Worm (Caenorhabditis elegans) whole organism, young adult: Measurements from ENCODE around the gene fbxc-44.

ENCODE experiments used
- B0336.3 ChIP-seq: fragments of 200-800 bp; sonication (Bioruptor generic); IDR thresholded peaks from 2 replicates; pipeline ENCODE4 v1.3.6; 2022; ENCODE audit warnings: missing genetic modification characterization, missing compliant biosample characterization
- C17E4.6 ChIP-seq: fragments of 200-800 bp; sonication (Bioruptor generic); IDR thresholded peaks from 2 replicates; pipeline ENCODE4 v1.3.6; 2022; ENCODE audit warnings: missing genetic modification reagents, missing genetic modification characterization, missing compliant biosample characterization
- D2030.7 ChIP-seq: fragments of 200-800 bp; sonication (Bioruptor generic); IDR thresholded peaks from 2 replicates; pipeline ENCODE4 v1.3.6; 2022; ENCODE audit warnings: missing genetic modification reagents, missing genetic modification characterization, missing compliant biosample characterization
- F10E7.11 ChIP-seq: sonication (generic microtip); optimal IDR thresholded peaks from 2 replicates; lab custom pipeline; 2017; ENCODE audit warnings: mild to moderate bottlenecking, missing genetic modification characterization, moderate library complexity, missing compliant biosample characterization
- F23B12.7 ChIP-seq: sonication (generic microtip); optimal IDR thresholded peaks from 2 replicates; lab custom pipeline; 2017; ENCODE audit warnings: missing genetic modification characterization, mild to moderate bottlenecking, missing compliant biosample characterization, antibody characterized with exemption, moderate library complexity; ENCODE audit not compliant: insufficient read depth
- F33H1.4 ChIP-seq: fragments of 200-800 bp; sonication (Bioruptor generic); IDR thresholded peaks from 2 replicates; pipeline ENCODE4 v1.3.6; 2022; ENCODE audit warnings: missing genetic modification reagents, missing genetic modification characterization, missing compliant biosample characterization
- F49E8.2 ChIP-seq: sonication (generic microtip); optimal IDR thresholded peaks from 3 replicates; lab custom pipeline; 2017; ENCODE audit warnings: missing genetic modification characterization, mild to moderate bottlenecking, missing compliant biosample characterization, antibody characterized with exemption, moderate library complexity; ENCODE audit not compliant: insufficient read depth
- F57A8.1 ChIP-seq: fragments of 200-800 bp; sonication (Bioruptor generic); optimal IDR thresholded peaks from 2 replicates; lab custom pipeline; 2018; ENCODE audit warnings: mild to moderate bottlenecking, missing genetic modification characterization, moderate library complexity, missing compliant biosample characterization
- K11D2.4 ChIP-seq: fragments of 200-800 bp; sonication (Bioruptor generic); IDR thresholded peaks from 2 replicates; pipeline ENCODE4 v1.3.6; 2022; ENCODE audit warnings: missing genetic modification reagents, missing genetic modification characterization, missing compliant biosample characterization
- T07F8.4 ChIP-seq: sonication (generic microtip); optimal IDR thresholded peaks from 2 replicates; lab custom pipeline; 2016; ENCODE audit warnings: mild to moderate bottlenecking, missing genetic modification characterization, moderate library complexity, missing compliant biosample characterization
- Y67H2A.10 ChIP-seq: fragments of 200-800 bp; sonication (Bioruptor generic); conservative IDR thresholded peaks from 2 replicates; pipeline ENCODE4 v1.3.6; 2022; ENCODE audit warnings: missing genetic modification reagents, missing genetic modification characterization, missing compliant biosample characterization
- Y79H2A.3 ChIP-seq: fragments of 200-800 bp; sonication (Bioruptor generic); conservative IDR thresholded peaks from 2 replicates; pipeline ENCODE4 v1.3.6; 2022; ENCODE audit warnings: missing genetic modification reagents, missing genetic modification characterization, missing compliant biosample characterization
- ama-1 ChIP-seq, 3 experiments: fragments of 150-350 bp in 1 of 3; sonication (generic microtip) in 2 of 3; optimal IDR thresholded peaks; 2 replicates each; lab custom pipeline; 2014 to 2018; ENCODE audit warnings: missing biosample characterization in 2 of 3, missing genetic modification characterization in 2 of 3, missing genetic modification reagents in 2 of 3
- aptf-3 ChIP-seq: fragments of 200-800 bp; sonication (Bioruptor generic); IDR thresholded peaks from 2 replicates; pipeline ENCODE4 v1.3.6; 2022; ENCODE audit warnings: missing genetic modification characterization, missing compliant biosample characterization
- athp-1 ChIP-seq: sonication (generic microtip); optimal IDR thresholded peaks from 2 replicates; lab custom pipeline; 2017; ENCODE audit warnings: mild to moderate bottlenecking, missing genetic modification characterization, missing compliant biosample characterization
- bed-1 ChIP-seq: fragments of 200-800 bp; sonication (Bioruptor generic); IDR thresholded peaks from 2 replicates; pipeline ENCODE4 v1.3.6; 2022; ENCODE audit warnings: missing genetic modification reagents, missing genetic modification characterization, missing compliant biosample characterization
- bed-2 ChIP-seq: fragments of 200-800 bp; sonication (Bioruptor generic); IDR thresholded peaks from 2 replicates; pipeline ENCODE4 v1.3.6; 2022; ENCODE audit warnings: missing genetic modification reagents, missing genetic modification characterization, missing compliant biosample characterization
- cebp-2 ChIP-seq: fragments of 200-800 bp; sonication (Bioruptor generic); IDR thresholded peaks from 2 replicates; pipeline ENCODE4 v1.3.6; 2022; ENCODE audit warnings: missing genetic modification characterization, missing compliant biosample characterization
- ceh-100 ChIP-seq: fragments of 200-800 bp; sonication (Bioruptor generic); IDR thresholded peaks from 2 replicates; pipeline ENCODE4 v1.3.6; 2022; ENCODE audit warnings: missing genetic modification reagents, missing genetic modification characterization, missing compliant biosample characterization
- dpff-1 ChIP-seq: sonication (generic microtip); optimal IDR thresholded peaks from 2 replicates; lab custom pipeline; 2017; ENCODE audit warnings: mild to moderate bottlenecking, missing genetic modification characterization, missing compliant biosample characterization
- efl-1 ChIP-seq: fragments of 150-350 bp; optimal IDR thresholded peaks from 2 replicates; lab custom pipeline; 2014; ENCODE audit warnings: missing biosample characterization, missing genetic modification reagents, missing genetic modification characterization
- ekl-4 ChIP-seq: fragments of 200-800 bp; sonication (Bioruptor generic); IDR thresholded peaks from 2 replicates; pipeline ENCODE4 v1.3.6; 2022; ENCODE audit warnings: missing genetic modification reagents, missing genetic modification characterization, missing compliant biosample characterization
- hlh-12 ChIP-seq: sonication (generic microtip); optimal IDR thresholded peaks from 2 replicates; lab custom pipeline; 2016; ENCODE audit warnings: missing genetic modification characterization, missing compliant biosample characterization
- let-607 ChIP-seq, 2 experiments: fragments of 200-800 bp in 1 of 2; sonication (Bioruptor generic) in 1 of 2; sonication (generic microtip) in 1 of 2; optimal IDR thresholded peaks; 2 replicates each; lab custom pipeline; 2016 to 2018; ENCODE audit warnings: mild to moderate bottlenecking in 2 of 2, missing compliant biosample characterization in 2 of 2, missing genetic modification characterization in 2 of 2, moderate library complexity in 2 of 2, missing genotype in 1 of 2
- lin-54 ChIP-seq: fragments of 200-800 bp; sonication (Bioruptor generic); optimal IDR thresholded peaks from 2 replicates; lab custom pipeline; 2018; ENCODE audit warnings: mild to moderate bottlenecking, missing genetic modification characterization, missing compliant biosample characterization
- lir-1 ChIP-seq: fragments of 200-800 bp; sonication (Bioruptor generic); conservative IDR thresholded peaks from 2 replicates; pipeline ENCODE4 v1.3.6; 2022; ENCODE audit warnings: missing genetic modification reagents, missing genetic modification characterization, missing compliant biosample characterization
- lsl-1 ChIP-seq: fragments of 200-800 bp; sonication (Bioruptor generic); optimal IDR thresholded peaks from 2 replicates; lab custom pipeline; 2018; ENCODE audit warnings: mild to moderate bottlenecking, missing genetic modification characterization, moderate library complexity, missing compliant biosample characterization
- madf-3 ChIP-seq: fragments of 200-800 bp; sonication (Bioruptor generic); IDR thresholded peaks from 2 replicates; pipeline ENCODE4 v1.3.6; 2022; ENCODE audit warnings: missing genetic modification reagents, missing genetic modification characterization, missing compliant biosample characterization
- madf-6 ChIP-seq: fragments of 200-800 bp; sonication (Bioruptor generic); IDR thresholded peaks from 2 replicates; pipeline ENCODE4 v1.3.6; 2022; ENCODE audit warnings: missing genetic modification reagents, missing genetic modification characterization, missing compliant biosample characterization
- madf-8 ChIP-seq: fragments of 200-800 bp; sonication (Bioruptor generic); conservative IDR thresholded peaks from 2 replicates; pipeline ENCODE4 v1.3.6; 2022; ENCODE audit warnings: missing genetic modification reagents, missing genetic modification characterization, missing compliant biosample characterization
- mcd-1 ChIP-seq: fragments of 200-800 bp; sonication (Bioruptor generic); IDR thresholded peaks from 2 replicates; pipeline ENCODE4 v1.3.6; 2022; ENCODE audit warnings: missing genetic modification reagents, missing genetic modification characterization, missing compliant biosample characterization
- mxl-1 ChIP-seq: sonication (generic microtip); optimal IDR thresholded peaks from 2 replicates; lab custom pipeline; 2016; ENCODE audit warnings: missing genetic modification characterization, missing compliant biosample characterization
- nhr-179 ChIP-seq: sonication (generic microtip); optimal IDR thresholded peaks from 2 replicates; lab custom pipeline; 2016; ENCODE audit warnings: mild to moderate bottlenecking, missing genetic modification characterization, missing compliant biosample characterization
- nhr-90 ChIP-seq: sonication (generic microtip); optimal IDR thresholded peaks from 2 replicates; lab custom pipeline; 2016; ENCODE audit warnings: missing genotype, mild to moderate bottlenecking, missing genetic modification characterization, missing compliant biosample characterization
- pbrm-1 ChIP-seq: fragments of 200-800 bp; sonication (Bioruptor generic); IDR thresholded peaks from 2 replicates; pipeline ENCODE4 v1.3.6; 2022; ENCODE audit warnings: missing genetic modification reagents, missing genetic modification characterization, missing compliant biosample characterization
- rec-8 ChIP-seq, 2 experiments: sonication (generic microtip); optimal IDR thresholded peaks; 2 replicates each; lab custom pipeline; 2016; ENCODE audit warnings: mild to moderate bottlenecking in 2 of 2, missing genetic modification characterization in 2 of 2, missing genetic modification reagents in 2 of 2, missing genotype in 2 of 2, missing biosample characterization in 1 of 2, missing compliant biosample characterization in 1 of 2, moderate library complexity in 1 of 2
- rpc-1 ChIP-seq, 2 experiments: fragments of 150-350 bp in 1 of 2; sonication (generic microtip) in 1 of 2; optimal IDR thresholded peaks; 2 replicates each; lab custom pipeline; 2014 to 2018; ENCODE audit warnings: missing biosample characterization in 1 of 2, missing genetic modification characterization in 1 of 2, missing genetic modification reagents in 1 of 2, missing genotype in 1 of 2
- sdz-38 ChIP-seq: sonication (generic microtip); optimal IDR thresholded peaks from 2 replicates; lab custom pipeline; 2016; ENCODE audit warnings: missing genotype, missing genetic modification characterization, missing compliant biosample characterization
- snpc-1.3 ChIP-seq: sonication (generic microtip); optimal IDR thresholded peaks from 2 replicates; lab custom pipeline; 2017; ENCODE audit warnings: missing genetic modification characterization, mild to moderate bottlenecking, missing compliant biosample characterization, antibody characterized with exemption, moderate library complexity, missing genotype, missing genetic modification reagents; ENCODE audit not compliant: insufficient read depth
- snpc-4 ChIP-seq, 5 experiments: fragments of 150-350 bp in 1 of 5; sonication (generic microtip) in 4 of 5; optimal IDR thresholded peaks; 2 replicates each; lab custom pipeline; 2014 to 2018; ENCODE audit warnings: missing genetic modification characterization in 5 of 5, missing biosample characterization in 3 of 5, antibody characterized with exemption in 2 of 5, mild to moderate bottlenecking in 2 of 5, missing compliant biosample characterization in 2 of 5, missing genotype in 2 of 5, moderate library complexity in 2 of 5, missing genetic modification reagents in 1 of 5
- tbp1 ChIP-seq: fragments of 200-800 bp; sonication (Bioruptor generic); optimal IDR thresholded peaks from 2 replicates; lab custom pipeline; 2018; ENCODE audit warnings: mild to moderate bottlenecking, missing genetic modification characterization, missing compliant biosample characterization
- unc-130 ChIP-seq: sonication (generic microtip); optimal IDR thresholded peaks from 2 replicates; lab custom pipeline; 2016; ENCODE audit warnings: missing genetic modification reagents, missing genetic modification characterization, missing compliant biosample characterization
- unc-62 ChIP-seq: fragments of 150-350 bp; optimal IDR thresholded peaks from 2 replicates; lab custom pipeline; 2014; ENCODE audit warnings: missing biosample characterization, missing genetic modification reagents, missing genetic modification characterization
- xnd-1 ChIP-seq: sonication (generic microtip); optimal IDR thresholded peaks from 2 replicates; lab custom pipeline; 2016; ENCODE audit warnings: missing genotype, missing genetic modification reagents, missing genetic modification characterization, missing compliant biosample characterization
- ztf-25 ChIP-seq: fragments of 200-800 bp; sonication (Bioruptor generic); IDR thresholded peaks from 2 replicates; pipeline ENCODE4 v1.3.6; 2022; ENCODE audit warnings: missing genetic modification reagents, missing genetic modification characterization, missing compliant biosample characterization
- ztf-3 ChIP-seq: fragments of 200-800 bp; sonication (Bioruptor generic); optimal IDR thresholded peaks from 2 replicates; lab custom pipeline; 2018; ENCODE audit warnings: mild to moderate bottlenecking, missing genetic modification characterization, missing compliant biosample characterization

The fbxc-44 gene

DNA sequence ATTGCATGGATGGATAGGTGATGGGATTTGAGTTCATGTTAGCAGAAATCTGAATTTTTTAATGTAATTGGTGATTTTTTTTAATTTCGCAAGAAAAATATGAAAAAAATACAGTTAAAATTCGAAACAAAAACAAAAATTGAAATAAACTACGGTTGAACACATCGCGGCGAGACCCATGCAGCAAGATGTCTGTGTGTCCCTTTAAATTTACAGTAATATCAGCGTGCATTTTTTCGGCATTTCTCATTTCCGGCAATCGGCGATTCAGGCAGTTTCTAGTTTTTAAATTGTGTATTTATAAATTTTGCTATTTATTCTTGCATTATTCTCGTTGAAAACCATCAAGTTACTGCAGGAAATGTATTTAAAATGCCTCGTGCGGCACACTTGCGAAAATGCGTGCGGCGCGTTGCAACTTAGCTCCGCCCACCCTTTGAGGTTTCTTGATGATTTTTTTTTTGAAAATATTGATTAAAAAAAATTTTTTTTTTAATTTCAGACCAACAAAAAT, at the start of gene fbxc-44, which contains the start of gene C16A11.2:
Gene fbxc-44, minus strand, starts transcription at position 51 of the 514 bp plus-strand sequence.
Gene C16A11.2, plus strand, starts transcription at position 503 of the 514 bp plus-strand sequence.
- peak; percentile 22 for TF ChIP-seq F49E8.2 (tag; lab: Kevin White, UChicago)
- peak; percentile 56; the same call in 1 of the 2 replicates for TF ChIP-seq D2030.7
- no peak for TF ChIP-seq bed-2
- TF ChIP-seq rpc-1 (optimal IDR thresholded peaks at IDR 0.05; lab: Kevin White, UChicago): peak; percentile 13
- no peak for TF ChIP-seq rpc-1 (tag; optimal IDR thresholded peaks at IDR 0.05; lab: Kevin White, UChicago)
- no peak for TF ChIP-seq Y67H2A.10 (GFP tag; lab: Robert Waterston, UW)
- peak; percentile 5 for TF ChIP-seq efl-1 (GFP tag; lab: Kevin White, UChicago)
- TF ChIP-seq lir-1: no peak
- peak; percentile 24 for TF ChIP-seq F23B12.7
- peak; percentile 47 for TF ChIP-seq athp-1 (tag; lab: Kevin White, UChicago)
- peak in 1 of 2 experiments; percentile 6 for TF ChIP-seq rec-8 (tag; optimal IDR thresholded peaks at IDR 0.05; lab: Kevin White, UChicago)
- TF ChIP-seq let-607 (tag; optimal IDR thresholded peaks at IDR 0.05; lab: Kevin White, UChicago): peak in 1 of 2 experiments; percentile 9
- no peak for TF ChIP-seq nhr-179 (tag; lab: Kevin White, UChicago)
- TF ChIP-seq ceh-100 (GFP tag; lab: Robert Waterston, UW): peak; percentile 24; the same call in 1 of the 2 replicates
- TF ChIP-seq madf-6 (GFP tag; lab: Robert Waterston, UW): peak; percentile 92
- no peak for TF ChIP-seq K11D2.4
- TF ChIP-seq bed-1 (GFP tag; lab: Robert Waterston, UW): no peak
- TF ChIP-seq mcd-1 (GFP tag; lab: Robert Waterston, UW): peak; percentile 52; the same call in 1 of the 2 replicates
- TF ChIP-seq tbp1 (GFP tag; lab: Kevin White, UChicago): peak; percentile 26
- peak; percentile 17 for TF ChIP-seq snpc-1.3 (tag; lab: Kevin White, UChicago)
- TF ChIP-seq Y79H2A.3 (GFP tag; lab: Robert Waterston, UW): no peak
- TF ChIP-seq xnd-1 (tag; lab: Kevin White, UChicago): peak; percentile 96
- peak; percentile 16; the same call in 1 of the 2 replicates for TF ChIP-seq C17E4.6 (GFP tag; lab: Robert Waterston, UW)
- TF ChIP-seq ztf-3 (GFP tag; lab: Kevin White, UChicago): no peak
- TF ChIP-seq nhr-90 (tag; lab: Kevin White, UChicago): no peak
- no peak for TF ChIP-seq madf-3 (GFP tag; lab: Robert Waterston, UW)
- no peak for TF ChIP-seq F57A8.1 (GFP tag; lab: Kevin White, UChicago)
- TF ChIP-seq lin-54 (GFP tag; lab: Kevin White, UChicago): peak; percentile 46
- no peak for TF ChIP-seq cebp-2
- TF ChIP-seq mxl-1 (tag; lab: Kevin White, UChicago): no peak
- no peak for TF ChIP-seq ama-1 (optimal IDR thresholded peaks at IDR 0.05; lab: Kevin White, UChicago)
- TF ChIP-seq ama-1 (GFP tag; optimal IDR thresholded peaks at IDR 0.05; lab: Kevin White, UChicago): no peak
- no peak for TF ChIP-seq T07F8.4
- peak; percentile 96 for TF ChIP-seq lsl-1 (GFP tag; lab: Kevin White, UChicago)
- TF ChIP-seq aptf-3 (GFP tag; lab: Robert Waterston, UW): no peak
- no peak for TF ChIP-seq sdz-38 (tag; lab: Kevin White, UChicago)
- no peak for TF ChIP-seq ztf-25 (GFP tag; lab: Robert Waterston, UW)
- 0 out of 2 replicates have a peak, but pooled peaks have one; percentile 40 for TF ChIP-seq pbrm-1 (GFP tag; lab: Robert Waterston, UW)
- TF ChIP-seq ekl-4 (GFP tag; lab: Robert Waterston, UW): no peak; the same call in 1 of the 2 replicates
- TF ChIP-seq F10E7.11 (tag; lab: Kevin White, UChicago): no peak
- no peak for TF ChIP-seq snpc-4 (GFP tag; optimal IDR thresholded peaks at IDR 0.05; lab: Kevin White, UChicago)
- peak in 2 of 4 experiments; percentile 4 to 57 for TF ChIP-seq snpc-4 (tag; optimal IDR thresholded peaks at IDR 0.05; lab: Kevin White, UChicago)
- peak; percentile 94 for TF ChIP-seq F33H1.4
- peak; percentile 49; the same call in 1 of the 2 replicates for TF ChIP-seq B0336.3
- TF ChIP-seq madf-8: peak; percentile 83
- peak; percentile 31 for TF ChIP-seq unc-130
- no peak for TF ChIP-seq dpff-1
- TF ChIP-seq unc-62 (GFP tag; lab: Kevin White, UChicago): no peak
- TF ChIP-seq hlh-12 (tag; lab: Kevin White, UChicago): no peak
